Worm (Caenorhabditis elegans): Measurements from ENCODE around the gene F45D3.1.

DNA sequence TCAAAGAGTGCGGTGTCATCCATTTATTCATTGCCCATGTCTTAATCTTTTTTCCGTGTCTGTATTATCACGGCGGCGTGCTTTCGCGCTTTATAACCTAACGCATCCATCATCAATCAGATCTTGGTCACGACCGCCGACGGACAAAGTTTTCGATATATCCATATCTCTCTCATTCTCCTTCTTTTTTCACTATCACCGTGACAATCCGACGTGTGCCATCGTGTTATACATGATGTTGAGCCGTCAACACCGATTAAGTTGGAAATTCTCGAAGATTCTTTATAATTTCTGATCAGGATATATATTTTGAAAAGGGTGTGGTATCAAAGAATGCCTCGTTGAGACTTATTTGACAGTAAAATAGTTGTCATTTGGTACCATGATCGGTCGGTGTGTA lies 30.0 kb downstream of the F45D3.1 start:
- TF ChIP-seq lin-35 (GFP tag; optimal IDR thresholded peaks at IDR 0.05) (no peak), lin-40 (tag; optimal IDR thresholded peaks at IDR 0.05) (no peak), F22D6.2 (tag; optimal IDR thresholded peaks at IDR 0.05) (no peak), pha-4 (tag; optimal IDR thresholded peaks at IDR 0.05) (no peak), ama-1 (optimal IDR thresholded peaks at IDR 0.05) (no peak), ama-1 (GFP tag; optimal IDR thresholded peaks at IDR 0.05) (no peak), lag-1 (GFP tag; IDR thresholded peaks at IDR 0.05) (no peak)

All from whole organism, young adult.